Fruit fly (Drosophila melanogaster) whole organism: ENCODE results near the gene scramb1.

ENCODE experiments used
- CG8478 ChIP-seq: fragments of >200 bp; optimal IDR thresholded peaks from 2 replicates; lab custom pipeline; 2018; ENCODE audit warnings: inconsistent platforms
- Dll ChIP-seq: fragments of >200 bp; optimal IDR thresholded peaks from 2 replicates; lab custom pipeline; 2017
- usp ChIP-seq: fragments of >200 bp; optimal IDR thresholded peaks from 2 replicates; lab custom pipeline; 2017; ENCODE audit warnings: missing biosample characterization, missing genetic modification characterization, mixed read lengths

DNA sequence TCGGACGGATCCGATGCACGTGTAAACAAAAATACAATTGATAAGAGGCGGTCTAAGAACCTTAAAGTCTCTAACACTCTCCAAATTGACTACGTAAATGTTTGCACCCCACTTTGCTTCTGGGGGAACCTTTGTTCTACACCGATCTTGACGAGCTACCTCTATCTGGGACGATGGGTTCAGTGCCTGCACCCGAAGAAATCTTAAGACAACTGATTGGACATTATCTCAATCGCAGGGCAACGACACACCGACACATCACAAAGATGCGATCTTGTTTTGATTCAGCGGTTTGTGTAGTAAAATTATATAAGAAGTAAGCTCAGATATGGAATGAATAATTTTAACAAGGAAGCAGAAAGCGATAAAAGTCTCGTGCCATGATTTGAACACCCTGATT, 1.6 kb downstream of the scramb1 start:
- TF ChIP-seq CG8478 (lab: Kevin White, UChicago) (no peak), Dll (no peak), usp (GFP tag; lab: Kevin White, UChicago) (no peak)
